Worm (Caenorhabditis elegans) whole organism, L3 larva: ENCODE data around the gene C10C6.7.

Experiments used
- R02D3.7 ChIP-seq: fragments of 150-350 bp; optimal IDR thresholded peaks from 2 replicates; lab custom pipeline; 2014; ENCODE audit warnings: missing biosample characterization, missing genetic modification characterization
- fos-1 ChIP-seq: fragments of 150-350 bp; optimal IDR thresholded peaks from 2 replicates; lab custom pipeline; 2014; ENCODE audit warnings: missing biosample characterization, missing genetic modification characterization
- nhr-12 ChIP-seq: fragments of 150-350 bp; optimal IDR thresholded peaks from 2 replicates; lab custom pipeline; 2014; ENCODE audit warnings: missing biosample characterization, missing genetic modification characterization
- nhr-28 ChIP-seq: fragments of 150-350 bp; optimal IDR thresholded peaks from 2 replicates; lab custom pipeline; 2014; ENCODE audit warnings: missing biosample characterization, missing genetic modification characterization
- nhr-77 ChIP-seq: fragments of 150-350 bp; optimal IDR thresholded peaks from 2 replicates; lab custom pipeline; 2014; ENCODE audit warnings: missing biosample characterization, missing genetic modification characterization
- snpc-4 ChIP-seq: fragments of 150-350 bp; optimal IDR thresholded peaks from 2 replicates; lab custom pipeline; 2014; ENCODE audit warnings: missing biosample characterization, missing genetic modification characterization
- unc-62 ChIP-seq: fragments of 150-350 bp; sonication (generic microtip); optimal IDR thresholded peaks from 4 replicates; lab custom pipeline; 2014; ENCODE audit warnings: missing biosample characterization, missing genetic modification reagents, missing genetic modification characterization

DNA sequence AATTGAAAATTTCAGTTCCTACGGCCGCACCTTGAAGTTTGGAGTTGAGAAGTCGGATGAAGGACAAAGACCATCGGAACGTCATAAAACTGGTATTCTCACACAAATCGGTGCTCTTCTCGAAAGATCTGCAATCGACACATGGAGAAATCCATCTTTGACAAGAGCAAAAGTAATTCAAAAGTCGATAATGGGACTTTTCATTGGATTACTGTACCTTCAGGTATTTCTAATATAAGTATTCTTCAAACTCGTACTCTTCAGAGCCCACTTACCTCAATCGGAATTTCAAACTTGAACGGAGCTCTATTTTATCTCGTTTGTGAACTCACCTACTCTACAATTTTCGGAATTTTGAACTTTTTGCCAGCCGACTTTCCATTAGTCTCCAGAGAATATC is 4.7 kb upstream of the C10C6.7 start:
- TF ChIP-seq snpc-4 (tag; lab: Kevin White, UChicago), result no peak
- no peak for TF ChIP-seq nhr-77 (tag; lab: Kevin White, UChicago)
- no peak for TF ChIP-seq fos-1 (tag; lab: Kevin White, UChicago)
- TF ChIP-seq unc-62 (GFP tag; lab: Kevin White, UChicago), result no peak
- TF ChIP-seq nhr-12, result no peak
- TF ChIP-seq nhr-28, result no peak
- TF ChIP-seq R02D3.7, result no peak
